Worm (Caenorhabditis elegans) whole organism, mixed stage, embryonic: Measurements from ENCODE around the gene T05C3.2.

Experiments
- blmp-1 ChIP-seq: fragments of 150-350 bp; optimal IDR thresholded peaks from 2 replicates; lab custom pipeline; 2014; ENCODE audit warnings: missing biosample characterization, missing genetic modification characterization
- lin-13 ChIP-seq: fragments of 150-350 bp; optimal IDR thresholded peaks from 2 replicates; lab custom pipeline; 2014; ENCODE audit warnings: missing biosample characterization, missing genetic modification characterization
- nhr-76 ChIP-seq: sonication (generic microtip); optimal IDR thresholded peaks from 2 replicates; lab custom pipeline; 2017; ENCODE audit warnings: missing biosample characterization, missing genetic modification characterization
- unc-120 ChIP-seq: sonication (generic microtip); optimal IDR thresholded peaks from 2 replicates; lab custom pipeline; 2017; ENCODE audit warnings: missing genetic modification characterization, missing compliant biosample characterization; ENCODE audit not compliant: poor library complexity, severe bottlenecking
- unc-39 ChIP-seq: fragments of 150-350 bp; optimal IDR thresholded peaks from 2 replicates; lab custom pipeline; 2014; ENCODE audit warnings: missing biosample characterization, missing genetic modification characterization
- ztf-11 ChIP-seq: fragments of 150-350 bp; optimal IDR thresholded peaks from 2 replicates; lab custom pipeline; 2014; ENCODE audit warnings: missing biosample characterization, missing genetic modification characterization

ce11 chrV:5477719-5478118, 15.8 kb upstream of the T05C3.2 start:
- TF ChIP-seq ztf-11 (no peak), unc-120 (tag; lab: Kevin White, UChicago) (no peak), lin-13 (tag; lab: Kevin White, UChicago) (no peak), blmp-1 (tag; lab: Kevin White, UChicago) (no peak), nhr-76 (tag; lab: Kevin White, UChicago) (no peak), unc-39 (tag; lab: Kevin White, UChicago) (no peak)
